Worm (Caenorhabditis elegans) whole organism, L3 larva: Measurements from ENCODE around the gene Y116A8C.40.

Experiments
- R02D3.7 ChIP-seq: fragments of 150-350 bp; optimal IDR thresholded peaks from 2 replicates; lab custom pipeline; 2014; ENCODE audit warnings: missing biosample characterization, missing genetic modification characterization
- ZK546.5 ChIP-seq: sonication (generic microtip); optimal IDR thresholded peaks from 2 replicates; lab custom pipeline; 2017; ENCODE audit warnings: missing biosample characterization, missing genetic modification characterization
- aly-2 ChIP-seq: fragments of 150-350 bp; optimal IDR thresholded peaks from 2 replicates; lab custom pipeline; 2014; ENCODE audit warnings: missing biosample characterization, missing genetic modification characterization
- ama-1 ChIP-seq: fragments of 150-350 bp; optimal IDR thresholded peaks from 2 replicates; lab custom pipeline; 2018
- ceh-16 ChIP-seq: sonication (generic microtip); optimal IDR thresholded peaks from 2 replicates; lab custom pipeline; 2017; ENCODE audit warnings: missing biosample characterization, missing genetic modification characterization
- ceh-9 ChIP-seq: sonication (generic microtip); optimal IDR thresholded peaks from 2 replicates; lab custom pipeline; 2018; ENCODE audit warnings: missing biosample characterization, missing genetic modification characterization
- egl-27 ChIP-seq: sonication (generic microtip); optimal IDR thresholded peaks from 4 replicates; lab custom pipeline; 2017; ENCODE audit warnings: missing biosample characterization, missing genetic modification reagents, missing genetic modification characterization
- egl-5 ChIP-seq: fragments of 150-350 bp; optimal IDR thresholded peaks from 2 replicates; lab custom pipeline; 2017; ENCODE audit warnings: missing biosample characterization, missing genetic modification reagents, missing genetic modification characterization, inconsistent platforms
- elt-1 ChIP-seq: fragments of 150-350 bp; optimal IDR thresholded peaks from 2 replicates; lab custom pipeline; 2014; ENCODE audit warnings: missing biosample characterization, missing genetic modification characterization
- elt-2 ChIP-seq: sonication (generic microtip); optimal IDR thresholded peaks from 2 replicates; lab custom pipeline; 2016; ENCODE audit warnings: missing genetic modification reagents, mild to moderate bottlenecking, missing genetic modification characterization, missing compliant biosample characterization
- elt-3 ChIP-seq, 3 experiments: fragments of 150-350 bp in 1 of 3; sonication (generic microtip) in 2 of 3; optimal IDR thresholded peaks; 2 replicates in 2 of 3; 4 replicates in 1 of 3; lab custom pipeline; 2014 to 2017; ENCODE audit warnings: missing biosample characterization in 3 of 3, missing genetic modification characterization in 3 of 3
- eor-1 ChIP-seq, 2 experiments: fragments of 150-350 bp; optimal IDR thresholded peaks; 2 replicates each; lab custom pipeline; 2014 to 2018; ENCODE audit warnings: missing biosample characterization in 2 of 2, missing genetic modification characterization in 2 of 2
- fkh-10 ChIP-seq: sonication (generic microtip); optimal IDR thresholded peaks from 2 replicates; lab custom pipeline; 2017; ENCODE audit warnings: missing biosample characterization, missing genetic modification reagents, missing genetic modification characterization
- fkh-2 ChIP-seq: fragments of 150-350 bp; optimal IDR thresholded peaks from 2 replicates; lab custom pipeline; 2014; ENCODE audit warnings: missing biosample characterization, missing genetic modification reagents, missing genetic modification characterization
- fos-1 ChIP-seq: fragments of 150-350 bp; optimal IDR thresholded peaks from 2 replicates; lab custom pipeline; 2014; ENCODE audit warnings: missing biosample characterization, missing genetic modification characterization
- hmg-11 ChIP-seq: sonication (generic microtip); optimal IDR thresholded peaks from 2 replicates; lab custom pipeline; 2016; ENCODE audit warnings: missing genetic modification characterization, missing compliant biosample characterization
- lin-15B ChIP-seq: fragments of 150-350 bp; optimal IDR thresholded peaks from 2 replicates; lab custom pipeline; 2014; ENCODE audit warnings: missing biosample characterization, missing genetic modification characterization
- lin-39 ChIP-seq: fragments of 150-350 bp; optimal IDR thresholded peaks from 2 replicates; lab custom pipeline; 2018; ENCODE audit warnings: missing biosample characterization, missing genetic modification reagents, missing genetic modification characterization
- mdl-1 ChIP-seq: fragments of 150-350 bp; optimal IDR thresholded peaks from 2 replicates; lab custom pipeline; 2014; ENCODE audit warnings: missing biosample characterization, missing genetic modification characterization
- nhr-12 ChIP-seq: fragments of 150-350 bp; optimal IDR thresholded peaks from 2 replicates; lab custom pipeline; 2014; ENCODE audit warnings: missing biosample characterization, missing genetic modification characterization
- nhr-23 ChIP-seq: fragments of 150-350 bp; optimal IDR thresholded peaks from 2 replicates; lab custom pipeline; 2014; ENCODE audit warnings: missing biosample characterization, missing genetic modification reagents, missing genetic modification characterization
- nhr-25 ChIP-seq: sonication (generic microtip); optimal IDR thresholded peaks from 2 replicates; lab custom pipeline; 2017; ENCODE audit warnings: missing biosample characterization, missing genetic modification characterization
- nhr-28 ChIP-seq: fragments of 150-350 bp; optimal IDR thresholded peaks from 2 replicates; lab custom pipeline; 2014; ENCODE audit warnings: missing biosample characterization, missing genetic modification characterization
- pha-4 ChIP-seq: fragments of 150-350 bp; optimal IDR thresholded peaks from 2 replicates; lab custom pipeline; 2014; ENCODE audit warnings: missing biosample characterization, missing genetic modification reagents, missing genetic modification characterization
- pqm-1 ChIP-seq: fragments of 150-350 bp; optimal IDR thresholded peaks from 2 replicates; lab custom pipeline; 2017; ENCODE audit warnings: missing biosample characterization, missing genetic modification characterization, inconsistent platforms
- sea-2 ChIP-seq: fragments of 150-350 bp; sonication (generic microtip); optimal IDR thresholded peaks from 4 replicates; lab custom pipeline; 2014; ENCODE audit warnings: missing biosample characterization, missing genetic modification reagents, missing genetic modification characterization
- skn-1 ChIP-seq: fragments of 150-350 bp; optimal IDR thresholded peaks from 2 replicates; lab custom pipeline; 2014; ENCODE audit warnings: missing biosample characterization, missing genetic modification characterization
- unc-39 ChIP-seq: sonication (generic microtip); optimal IDR thresholded peaks from 4 replicates; lab custom pipeline; 2017; ENCODE audit warnings: missing biosample characterization, missing genetic modification characterization
- unc-62 ChIP-seq: fragments of 150-350 bp; sonication (generic microtip); optimal IDR thresholded peaks from 4 replicates; lab custom pipeline; 2014; ENCODE audit warnings: missing biosample characterization, missing genetic modification reagents, missing genetic modification characterization
- zag-1 ChIP-seq: fragments of 150-350 bp; optimal IDR thresholded peaks from 2 replicates; lab custom pipeline; 2014; ENCODE audit warnings: missing biosample characterization, missing genetic modification characterization
- ztf-4 ChIP-seq: fragments of 150-350 bp; optimal IDR thresholded peaks from 2 replicates; lab custom pipeline; 2014; ENCODE audit warnings: missing biosample characterization, missing genetic modification characterization

Y116A8C.40 gene

DNA sequence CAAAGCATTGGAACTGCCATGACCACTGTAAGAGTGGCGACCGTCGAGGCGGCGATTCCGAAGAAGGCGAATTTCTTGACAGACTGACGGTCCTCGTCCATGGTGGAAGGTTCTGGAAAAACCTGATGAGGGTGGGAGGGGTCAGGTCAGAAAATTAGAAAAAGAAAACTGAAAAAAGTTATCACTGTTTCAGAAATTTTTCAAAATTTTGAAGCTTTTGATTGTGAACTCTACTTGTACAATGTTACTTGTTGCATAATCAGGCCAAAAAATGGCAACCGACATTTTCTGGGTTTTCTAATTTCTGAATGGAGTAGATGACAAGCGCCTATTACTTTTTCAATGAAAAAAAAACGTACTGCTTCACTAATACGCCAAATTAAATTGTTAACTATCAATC is 32.9 kb upstream of the Y116A8C.40 start, which contains the start of gene col-138:
col-138 (minus strand) TSS at position 101 of the 400 bp plus-strand sequence.
- TF ChIP-seq ZK546.5 (tag; lab: Kevin White, UChicago) (no peak), nhr-12 (tag; lab: Kevin White, UChicago) (no peak), zag-1 (tag; lab: Kevin White, UChicago) (no peak), elt-3 (tag; optimal IDR thresholded peaks at IDR 0.05; lab: Kevin White, UChicago) (no peak), lin-15B (tag; lab: Kevin White, UChicago) (no peak), pqm-1 (tag; lab: Kevin White, UChicago) (no peak), ceh-9 (tag; lab: Kevin White, UChicago) (no peak), mdl-1 (tag; lab: Kevin White, UChicago) (no peak), aly-2 (tag; lab: Kevin White, UChicago) (no peak), ceh-16 (no peak), fkh-10 (GFP tag; lab: Kevin White, UChicago) (no peak), hmg-11 (tag; lab: Kevin White, UChicago) (no peak), sea-2 (GFP tag; lab: Kevin White, UChicago) (no peak), fkh-2 (tag; lab: Kevin White, UChicago) (no peak)

DNA sequence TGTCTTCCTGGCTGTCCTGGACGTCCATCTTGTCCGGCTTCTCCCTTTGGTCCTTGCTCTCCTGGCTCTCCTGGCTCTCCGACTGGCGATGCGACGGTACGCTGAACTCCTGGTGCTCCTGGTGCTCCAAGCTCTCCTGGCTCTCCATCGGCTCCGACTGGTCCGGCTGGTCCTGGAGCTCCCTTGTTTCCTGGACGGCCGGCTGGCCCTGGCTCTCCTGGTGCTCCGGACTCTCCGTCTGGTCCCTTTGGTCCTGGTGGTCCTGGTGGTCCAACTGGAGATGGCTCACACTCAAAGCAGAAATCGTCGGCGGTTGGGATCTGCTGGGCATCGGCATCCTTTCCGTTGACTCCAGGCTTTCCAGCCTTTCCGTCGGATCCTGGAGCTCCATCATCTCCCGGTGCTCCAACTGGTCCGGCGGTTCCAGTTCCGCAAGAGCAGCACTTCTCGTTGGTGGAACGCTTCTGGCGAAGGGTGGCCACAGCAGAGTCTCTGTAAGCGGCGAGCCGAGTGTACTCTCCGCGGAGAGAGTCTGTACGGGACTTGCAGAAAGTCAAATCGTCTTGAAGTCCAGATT is 32.3 kb upstream of the Y116A8C.40 start:
- TF ChIP-seq skn-1 (tag; lab: Kevin White, UChicago) (no peak), elt-1 (tag; lab: Kevin White, UChicago) (no peak), egl-27 (tag; lab: Kevin White, UChicago) (no peak), nhr-25 (no peak), ama-1 (lab: Kevin White, UChicago) (no peak), fos-1 (tag; lab: Kevin White, UChicago) (no peak), hmg-11 (tag; lab: Kevin White, UChicago) (no peak), elt-3 (tag; optimal IDR thresholded peaks at IDR 0.05; lab: Kevin White, UChicago) (no peak), eor-1 (tag; optimal IDR thresholded peaks at IDR 0.05; lab: Kevin White, UChicago) (no peak), pha-4 (tag; lab: Kevin White, UChicago) (no peak), ceh-16 (no peak), lin-39 (no peak), R02D3.7 (tag; lab: Kevin White, UChicago) (no peak)

DNA sequence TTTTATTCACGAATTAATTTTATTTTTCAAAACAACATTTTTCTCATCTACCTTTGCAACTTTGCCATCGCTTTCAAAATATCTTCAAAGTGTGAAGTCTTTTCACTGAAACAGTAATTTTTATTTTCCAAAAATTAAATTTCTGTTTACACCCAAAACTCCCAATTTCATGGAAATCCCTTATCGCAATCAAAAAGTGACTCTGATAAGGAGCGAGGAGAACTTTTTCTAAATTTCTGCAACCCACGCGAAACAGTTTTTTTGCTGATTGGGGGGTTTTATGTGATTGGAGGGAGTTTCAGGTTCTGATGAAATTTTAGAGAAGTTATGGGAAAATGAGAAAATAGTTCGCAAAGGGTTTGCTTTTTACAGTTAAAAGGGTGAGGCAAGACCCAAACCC is 28.8 kb upstream of the Y116A8C.40 start:
- peak; percentile 45 for TF ChIP-seq elt-2 (tag; lab: Kevin White, UChicago)
- peak; percentile 70 for TF ChIP-seq pqm-1 (tag; lab: Kevin White, UChicago)
- no peak for TF ChIP-seq ztf-4 (tag; lab: Kevin White, UChicago)
- no peak for TF ChIP-seq lin-15B (tag; lab: Kevin White, UChicago)
- TF ChIP-seq aly-2 (tag; lab: Kevin White, UChicago) = no peak
- TF ChIP-seq, all 47 proteins: peak for 2

DNA sequence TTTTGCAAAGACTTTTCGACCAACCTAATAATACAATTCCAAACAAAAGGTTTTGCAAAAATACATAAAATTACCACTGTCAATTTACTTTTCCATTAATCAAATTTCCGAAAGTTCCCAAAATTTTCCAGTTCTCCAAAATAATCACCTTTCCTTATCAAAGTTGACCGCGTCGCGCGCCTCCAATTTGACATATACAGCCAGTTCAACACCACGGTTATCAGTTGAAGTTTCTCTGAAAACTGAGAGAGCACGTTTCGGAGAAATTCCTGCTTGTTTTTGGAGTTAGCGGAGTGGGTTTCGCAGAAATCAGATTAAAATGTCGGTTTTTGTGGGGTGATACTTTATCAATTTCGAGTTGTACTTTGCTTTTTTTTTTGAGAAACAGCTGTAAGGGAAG is 28.3 kb upstream of the Y116A8C.40 start:
- peak; percentile 82 for TF ChIP-seq pqm-1 (tag; lab: Kevin White, UChicago)
- peak; percentile 66 for TF ChIP-seq elt-2 (tag; lab: Kevin White, UChicago)
- no peak for TF ChIP-seq lin-39

DNA sequence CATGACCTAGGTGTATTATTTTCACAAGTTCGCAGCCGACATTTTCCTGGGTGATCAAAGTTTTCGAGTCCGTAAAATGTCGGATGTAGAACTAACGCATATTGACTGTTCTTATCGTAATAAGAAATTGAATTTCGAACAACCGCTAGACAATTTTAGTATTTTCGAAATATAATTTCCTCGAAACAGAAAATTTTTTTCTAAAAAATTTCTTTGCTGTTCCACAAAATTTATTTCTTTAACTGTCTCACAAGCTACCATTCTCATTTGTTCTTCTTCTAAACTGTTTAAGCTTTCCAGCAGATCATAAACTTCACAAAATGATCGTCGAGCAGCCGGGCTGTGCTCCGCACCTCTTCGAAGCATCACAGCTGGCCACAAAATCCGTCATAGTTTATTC is 25.4 kb upstream of the Y116A8C.40 start, which contains the start of gene C52D10.3:
C52D10.3 (plus strand) TSS at position 301 of the 400 bp plus-strand sequence.
- no peak for TF ChIP-seq nhr-23 (tag; lab: Kevin White, UChicago)
- TF ChIP-seq ZK546.5 (tag; lab: Kevin White, UChicago) = no peak
- TF ChIP-seq ama-1 (lab: Kevin White, UChicago) = no peak
- no peak for TF ChIP-seq sea-2 (GFP tag; lab: Kevin White, UChicago)
- TF ChIP-seq ceh-9 (tag; lab: Kevin White, UChicago) = no peak
- TF ChIP-seq unc-62 (GFP tag; lab: Kevin White, UChicago) = no peak
- no peak for TF ChIP-seq nhr-28 (tag; lab: Kevin White, UChicago)
- TF ChIP-seq egl-5 (tag; lab: Kevin White, UChicago) = no peak
- no peak for TF ChIP-seq unc-39 (tag; lab: Kevin White, UChicago)
- TF ChIP-seq aly-2 (tag; lab: Kevin White, UChicago) = no peak
- no peak for TF ChIP-seq mdl-1 (tag; lab: Kevin White, UChicago)
- no peak for TF ChIP-seq elt-3 (tag; optimal IDR thresholded peaks at IDR 0.05; lab: Kevin White, UChicago)
- no peak for TF ChIP-seq lin-15B (tag; lab: Kevin White, UChicago)
- TF ChIP-seq R02D3.7 (tag; lab: Kevin White, UChicago) = no peak
- no peak for TF ChIP-seq nhr-25
- no peak for TF ChIP-seq hmg-11 (tag; lab: Kevin White, UChicago)
- TF ChIP-seq ceh-16 = no peak
- TF ChIP-seq fkh-2 (tag; lab: Kevin White, UChicago) = no peak
- TF ChIP-seq fkh-10 (GFP tag; lab: Kevin White, UChicago) = no peak
